Worm (Caenorhabditis elegans): ENCODE data around the gene B0304.2.

The B0304.2 gene

ce11 chrII:4572579-4572978 is 49.2 kb downstream of the B0304.2 start:
- TF ChIP-seq ztf-26 (tag; optimal IDR thresholded peaks at IDR 0.05) (no peak), ztf-18 (tag; optimal IDR thresholded peaks at IDR 0.05) (no peak), nhr-80 (tag; optimal IDR thresholded peaks at IDR 0.05) (no peak), K11D2.4 (GFP tag; IDR thresholded peaks at IDR 0.05) (no peak), unc-62 (GFP tag; optimal IDR thresholded peaks at IDR 0.05) (no peak), Y56A3A.18 (GFP tag; IDR thresholded peaks at IDR 0.05) (no peak), ceh-58 (GFP tag; IDR thresholded peaks at IDR 0.05) (no peak), ama-1 (optimal IDR thresholded peaks at IDR 0.05) (no peak), ama-1 (GFP tag; optimal IDR thresholded peaks at IDR 0.05) (no peak), sdz-38 (tag; optimal IDR thresholded peaks at IDR 0.05) (no peak), nfya-2 (GFP tag; IDR thresholded peaks at IDR 0.05) (no peak), ekl-4 (GFP tag; IDR thresholded peaks at IDR 0.05) (no peak), nhr-27 (tag; optimal IDR thresholded peaks at IDR 0.05) (no peak), attf-5 (GFP tag; optimal IDR thresholded peaks at IDR 0.05) (no peak), dpl-1 (GFP tag; optimal IDR thresholded peaks at IDR 0.05) (no peak), ceh-40 (GFP tag; IDR thresholded peaks at IDR 0.05) (no peak), dox-1 (GFP tag; IDR thresholded peaks at IDR 0.05) (no peak), nfyb-1 (GFP tag; IDR thresholded peaks at IDR 0.05) (no peak), die-1 (tag; optimal IDR thresholded peaks at IDR 0.05) (no peak), B0035.1 (tag; optimal IDR thresholded peaks at IDR 0.05) (no peak), ztf-25 (GFP tag; IDR thresholded peaks at IDR 0.05) (no peak)

- TF ChIP-seq ztf-25 (GFP tag; IDR thresholded peaks at IDR 0.05) (no peak), dpff-1 (tag; optimal IDR thresholded peaks at IDR 0.05) (no peak), zfh-2 (GFP tag; conservative IDR thresholded peaks at IDR 0.05) (0 out of 2 replicates have a peak, but pooled peaks have one; percentile 9), snpc-1.1 (tag; optimal IDR thresholded peaks at IDR 0.05; ENCODE audit: insufficient read depth) (no peak), nfyb-1 (GFP tag; IDR thresholded peaks at IDR 0.05) (no peak), tbx-9 (tag; optimal IDR thresholded peaks at IDR 0.05; ENCODE audit: borderline replicate concordance) (no peak)
Observed at ce11 chrII:4573084-4573483, 49.7 kb downstream of the B0304.2 start.
